Worm (Caenorhabditis elegans) whole organism, mixed stage, embryonic: ENCODE results near the gene F14F9.8.

ENCODE experiments used
- elt-1 ChIP-seq: sonication (generic microtip); optimal IDR thresholded peaks from 2 replicates; lab custom pipeline; 2017; ENCODE audit warnings: missing genetic modification characterization, mild to moderate bottlenecking, missing compliant biosample characterization, antibody characterized with exemption, moderate library complexity, borderline replicate concordance; ENCODE audit not compliant: insufficient read depth
- elt-3 ChIP-seq: fragments of 150-350 bp; optimal IDR thresholded peaks from 2 replicates; lab custom pipeline; 2014; ENCODE audit warnings: missing biosample characterization, missing genetic modification characterization
- lin-13 ChIP-seq: fragments of 150-350 bp; optimal IDR thresholded peaks from 2 replicates; lab custom pipeline; 2014; ENCODE audit warnings: missing biosample characterization, missing genetic modification characterization
- nhr-76 ChIP-seq: sonication (generic microtip); optimal IDR thresholded peaks from 2 replicates; lab custom pipeline; 2017; ENCODE audit warnings: missing biosample characterization, missing genetic modification characterization
- pha-4 ChIP-seq: fragments of 150-350 bp; optimal IDR thresholded peaks from 2 replicates; lab custom pipeline; 2018; ENCODE audit warnings: missing biosample characterization, missing genetic modification reagents, missing genetic modification characterization

- TF ChIP-seq elt-3, result no peak
- no peak for TF ChIP-seq nhr-76 (tag; lab: Kevin White, UChicago)
- TF ChIP-seq pha-4 (tag; lab: Kevin White, UChicago), result no peak
- TF ChIP-seq elt-1 (tag; lab: Kevin White, UChicago), result no peak
- no peak for TF ChIP-seq lin-13
Measured at ce11 chrV:5155516-5155915, 25.4 kb downstream of the F14F9.8 start, which contains the start of gene srx-38.
